Worm (Caenorhabditis elegans): ENCODE data around the gene gly-10.
A peak's percentile ranks its signal among the peaks of the same experiment; 100 is the strongest.

The gly-10 gene

ce11 chrIV:13826363-13826762, 47.5 kb downstream of the gly-10 start (continued):
- TF ChIP-seq snu-23 (GFP tag; optimal IDR thresholded peaks at IDR 0.05) (peak; percentile 72), dpl-1 (GFP tag; optimal IDR thresholded peaks at IDR 0.05) (peak in 2 of 3 experiments; percentile 21 to 24), unc-86 (tag; optimal IDR thresholded peaks at IDR 0.05) (no peak), efl-3 (GFP tag; optimal IDR thresholded peaks at IDR 0.05) (no peak), egl-13 (tag; optimal IDR thresholded peaks at IDR 0.05) (no peak), efl-1 (optimal IDR thresholded peaks at IDR 0.05) (peak; percentile 56 to 57), efl-1 (GFP tag; optimal IDR thresholded peaks at IDR 0.05 in 1 of 2) (peak; percentile 22 to 92), ets-5 (GFP tag; IDR thresholded peaks at IDR 0.05) (no peak), elt-3 (tag; optimal IDR thresholded peaks at IDR 0.05) (no peak), ztf-4 (tag; optimal IDR thresholded peaks at IDR 0.05) (peak; percentile 24), dsc-1 (tag; optimal IDR thresholded peaks at IDR 0.05) (no peak), ceh-82 (tag; optimal IDR thresholded peaks at IDR 0.05) (no peak), elt-2 (tag; optimal IDR thresholded peaks at IDR 0.05) (peak; percentile 69), ztf-11 (tag; optimal IDR thresholded peaks at IDR 0.05) (no peak), ceh-8 (GFP tag; optimal IDR thresholded peaks at IDR 0.05) (no peak), nhr-20 (tag; optimal IDR thresholded peaks at IDR 0.05) (peak; percentile 63), C16A3.4 (tag; optimal IDR thresholded peaks at IDR 0.05) (peak; percentile 48), zag-1 (tag; optimal IDR thresholded peaks at IDR 0.05) (no peak), nhr-12 (tag; optimal IDR thresholded peaks at IDR 0.05) (no peak), lin-35 (GFP tag; optimal IDR thresholded peaks at IDR 0.05) (peak; percentile 18 to 41), lin-39 (tag; optimal IDR thresholded peaks at IDR 0.05) (peak; percentile 11)

- TF ChIP-seq jun-1 (tag; optimal IDR thresholded peaks at IDR 0.05), result no peak
- no peak for TF ChIP-seq efl-1 (optimal IDR thresholded peaks at IDR 0.05)
- no peak for TF ChIP-seq efl-1 (GFP tag; optimal IDR thresholded peaks at IDR 0.05 in 1 of 2)
These were observed 48.7 kb downstream of the gly-10 start, which contains the start of gene rga-5 for ce11 chrIV:13827586-13827985. rga-5 (plus strand) TSS chrIV:13827886.
